Worm (Caenorhabditis elegans): Measurements from ENCODE around the gene srh-102.

ce11 chrV:17182045-17182444 is 16.7 kb upstream of the srh-102 start, which contains the start of gene srh-159:
- TF ChIP-seq ceh-22 (tag; optimal IDR thresholded peaks at IDR 0.05) (no peak), pqm-1 (tag; optimal IDR thresholded peaks at IDR 0.05) (no peak), pax-1 (tag; optimal IDR thresholded peaks at IDR 0.05) (no peak), C38D4.7 (GFP tag; optimal IDR thresholded peaks at IDR 0.05) (no peak)
